Worm (Caenorhabditis elegans) whole organism, late embryonic: ENCODE results near the gene srh-116.

Experiments
- ceh-45 ChIP-seq: fragments of 200-800 bp; sonication (Bioruptor generic); IDR thresholded peaks from 2 replicates; pipeline ENCODE4 v1.3.6; 2022; ENCODE audit warnings: missing genetic modification reagents, missing genetic modification characterization, missing compliant biosample characterization
- dve-1 ChIP-seq: sonication (generic microtip); optimal IDR thresholded peaks from 2 replicates; lab custom pipeline; 2017; ENCODE audit warnings: antibody characterized with exemption, mild to moderate bottlenecking, missing genetic modification characterization, missing compliant biosample characterization
- lin-11 ChIP-seq: fragments of 200-800 bp; sonication (Bioruptor generic); optimal IDR thresholded peaks from 2 replicates; lab custom pipeline; 2018; ENCODE audit warnings: mild to moderate bottlenecking, missing genetic modification characterization, missing compliant biosample characterization
- pha-4 ChIP-seq: fragments of 150-350 bp; optimal IDR thresholded peaks from 2 replicates; lab custom pipeline; 2018; ENCODE audit warnings: missing biosample characterization, missing genetic modification reagents, missing genetic modification characterization
- pros-1 ChIP-seq: fragments of 150-350 bp; optimal IDR thresholded peaks from 2 replicates; lab custom pipeline; 2014; ENCODE audit warnings: missing biosample characterization, missing genetic modification reagents, missing genetic modification characterization

DNA sequence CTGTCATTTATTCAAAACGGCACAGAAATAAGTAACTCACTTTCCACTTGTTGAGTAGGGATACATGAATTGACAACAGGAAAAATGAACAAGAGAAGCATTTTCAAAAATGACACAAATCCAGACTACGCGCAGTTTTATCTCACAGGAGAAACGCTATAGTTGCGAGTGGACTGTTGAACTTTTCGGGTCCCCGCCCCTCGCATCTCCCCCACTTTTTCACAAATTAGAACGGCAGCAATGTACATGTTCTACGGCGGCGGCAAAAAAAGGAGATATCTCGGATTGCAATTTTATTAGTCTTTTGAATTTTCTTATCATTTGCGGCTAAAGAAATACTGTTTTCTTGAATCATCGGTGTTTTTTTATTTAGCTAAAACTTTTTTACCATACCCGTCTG is 9.5 kb downstream of the srh-116 start, which contains the start of gene clec-242:
- TF ChIP-seq pros-1 (tag; lab: Kevin White, UChicago) (no peak), dve-1 (tag; lab: Kevin White, UChicago) (no peak), lin-11 (tag; lab: Kevin White, UChicago) (no peak), pha-4 (tag; lab: Kevin White, UChicago) (no peak), ceh-45 (GFP tag; lab: Robert Waterston, UW) (no peak)
